6 fruit fly cellular contexts compared by ENCODE assay signal in genomic region chr3L:16801499-16802452, dm6.
TF ChIP-seq lines count a peak whose summit lies in the region.

No protein-coding gene starts in this region.

- TF ChIP-seq CTCF in whole organism, embryonic (GFP tag; optimal IDR thresholded peaks at IDR 0.05; lab: Kevin White, UChicago): no peak

TF ChIP-seq in whole organism, 6 proteins besides CTCF, POLR2A, EP300 and RAD21:
- TF ChIP-seq CG8478 (optimal IDR thresholded peaks at IDR 0.05; lab: Kevin White, UChicago): no peak
- TF ChIP-seq pan (optimal IDR thresholded peaks at IDR 0.05; lab: Kevin White, UChicago): peak; percentile 29
- TF ChIP-seq usp (GFP tag; optimal IDR thresholded peaks at IDR 0.05; lab: Kevin White, UChicago): no peak
- TF ChIP-seq EcR (GFP tag; optimal IDR thresholded peaks at IDR 0.05; lab: Kevin White, UChicago): no peak

TF ChIP-seq in whole organism, adult, 20 proteins besides CTCF, POLR2A, EP300 and RAD21:
- TF ChIP-seq CG11617 (GFP tag; optimal IDR thresholded peaks at IDR 0.05; lab: Kevin White, UChicago): no peak
- TF ChIP-seq CG1620 (GFP tag; optimal IDR thresholded peaks at IDR 0.05; lab: Kevin White, UChicago): no peak
- peak; percentile 22 for TF ChIP-seq toe (GFP tag; optimal IDR thresholded peaks at IDR 0.05; lab: Kevin White, UChicago)
- TF ChIP-seq bab1 (GFP tag; optimal IDR thresholded peaks at IDR 0.05; lab: Kevin White, UChicago): no peak
- no peak for TF ChIP-seq Clk (GFP tag; optimal IDR thresholded peaks at IDR 0.05; lab: Kevin White, UChicago)
- peak; percentile 70 for TF ChIP-seq CG12768 (GFP tag; optimal IDR thresholded peaks at IDR 0.05; lab: Kevin White, UChicago)
- peak; percentile 6 for TF ChIP-seq CG5204 (GFP tag; optimal IDR thresholded peaks at IDR 0.05; lab: Kevin White, UChicago)
- TF ChIP-seq cic (GFP tag; optimal IDR thresholded peaks at IDR 0.05; lab: Kevin White, UChicago): peak; percentile 6
- TF ChIP-seq CG14711 (tag; optimal IDR thresholded peaks at IDR 0.05; lab: Kevin White, UChicago): peak; percentile 3
- TF ChIP-seq CG33017 (tag; optimal IDR thresholded peaks at IDR 0.05; lab: Kevin White, UChicago): no peak
- peak; percentile 86 for TF ChIP-seq kay (GFP tag; lab: Kevin White, UChicago; ENCODE audit: borderline replicate concordance)
- TF ChIP-seq cnc (optimal IDR thresholded peaks at IDR 0.05; lab: Kevin White, UChicago): no peak
- TF ChIP-seq pad (GFP tag; optimal IDR thresholded peaks at IDR 0.05; lab: Kevin White, UChicago): no peak
- peak; percentile 12 for TF ChIP-seq CG7045 (GFP tag; optimal IDR thresholded peaks at IDR 0.05; lab: Kevin White, UChicago)

TF ChIP-seq in whole organism, embryonic, 481 proteins besides CTCF, POLR2A, EP300 and RAD21 (continues in another document):
- TF ChIP-seq Nf-YA (GFP tag; IDR thresholded peaks at IDR 0.05; lab: Robert Waterston, UW): no peak
- no peak for TF ChIP-seq CG11085 (GFP tag; IDR thresholded peaks at IDR 0.05; lab: Robert Waterston, UW)
- TF ChIP-seq oc (tag; optimal IDR thresholded peaks at IDR 0.05; lab: Kevin White, UChicago): no peak
- TF ChIP-seq CG5953 (GFP tag; IDR thresholded peaks at IDR 0.05; lab: Robert Waterston, UW): no peak
- no peak for TF ChIP-seq sc (optimal IDR thresholded peaks at IDR 0.05; lab: Kevin White, UChicago)
- peak; percentile 44 for TF ChIP-seq sc (GFP tag; optimal IDR thresholded peaks at IDR 0.05; lab: Kevin White, UChicago)
- no peak for TF ChIP-seq HmgD (GFP tag; optimal IDR thresholded peaks at IDR 0.05; lab: Kevin White, UChicago)
- no peak for TF ChIP-seq ac (GFP tag; optimal IDR thresholded peaks at IDR 0.05; lab: Kevin White, UChicago)
- no peak for TF ChIP-seq Mes4 (GFP tag; optimal IDR thresholded peaks at IDR 0.05; lab: Kevin White, UChicago)
- peak; percentile 29 for TF ChIP-seq CG17385 (GFP tag; optimal IDR thresholded peaks at IDR 0.05; lab: Kevin White, UChicago)
- TF ChIP-seq Sin3A (optimal IDR thresholded peaks at IDR 0.05; lab: Kevin White, UChicago): no peak
- peak; percentile 73 for TF ChIP-seq CG2712 (tag; optimal IDR thresholded peaks at IDR 0.05; lab: Kevin White, UChicago)
- 0 out of 3 replicates have a peak, but pooled peaks have one; percentile 14 for TF ChIP-seq Optix (GFP tag; IDR thresholded peaks at IDR 0.05; lab: Robert Waterston, UW)
- TF ChIP-seq CG11560 (tag; IDR thresholded peaks at IDR 0.05; lab: Robert Waterston, UW): no peak
- TF ChIP-seq BEAF-32 (GFP tag; optimal IDR thresholded peaks at IDR 0.05; lab: Kevin White, UChicago): no peak
- TF ChIP-seq CG6689 (GFP tag; IDR thresholded peaks at IDR 0.05; lab: Robert Waterston, UW): peak; percentile 71
- TF ChIP-seq ewg (GFP tag; optimal IDR thresholded peaks at IDR 0.05; lab: Kevin White, UChicago): peak; percentile 15
- no peak for TF ChIP-seq pnt (GFP tag; optimal IDR thresholded peaks at IDR 0.05; lab: Kevin White, UChicago)
- no peak for TF ChIP-seq gcm (GFP tag; optimal IDR thresholded peaks at IDR 0.05; lab: Kevin White, UChicago)
- TF ChIP-seq Hsf (GFP tag; optimal IDR thresholded peaks at IDR 0.05; lab: Kevin White, UChicago): peak; percentile 57

TF ChIP-seq in whole organism, prepupa, 60 proteins besides CTCF, POLR2A, EP300 and RAD21 (continues in another document):
- TF ChIP-seq CG3032 (tag; optimal IDR thresholded peaks at IDR 0.05; lab: Kevin White, UChicago) (no peak), Hr4 (GFP tag; optimal IDR thresholded peaks at IDR 0.05; lab: Kevin White, UChicago) (peak; percentile 53), CG16779 (tag; optimal IDR thresholded peaks at IDR 0.05; lab: Kevin White, UChicago) (no peak), ss (GFP tag; optimal IDR thresholded peaks at IDR 0.05; lab: Kevin White, UChicago) (peak; percentile 36 to 70), CG6792 (GFP tag; optimal IDR thresholded peaks at IDR 0.05; lab: Kevin White, UChicago) (no peak), CG6276 (GFP tag; optimal IDR thresholded peaks at IDR 0.05; lab: Kevin White, UChicago) (peak; percentile 36), CG6854 (GFP tag; optimal IDR thresholded peaks at IDR 0.05; lab: Kevin White, UChicago) (peak; percentile 39), achi (GFP tag; optimal IDR thresholded peaks at IDR 0.05; lab: Kevin White, UChicago) (peak; percentile 17), CG8319 (GFP tag; optimal IDR thresholded peaks at IDR 0.05; lab: Kevin White, UChicago) (no peak), CG10631 (GFP tag; optimal IDR thresholded peaks at IDR 0.05; lab: Kevin White, UChicago) (no peak), spab (GFP tag; optimal IDR thresholded peaks at IDR 0.05; lab: Kevin White, UChicago) (no peak), CG3919 (GFP tag; optimal IDR thresholded peaks at IDR 0.05; lab: Kevin White, UChicago) (no peak), dsx (GFP tag; optimal IDR thresholded peaks at IDR 0.05; lab: Kevin White, UChicago; ENCODE audit: poor library complexity, severe bottlenecking) (no peak), CG1621 (tag; optimal IDR thresholded peaks at IDR 0.05; lab: Kevin White, UChicago) (no peak), topi (GFP tag; optimal IDR thresholded peaks at IDR 0.05; lab: Kevin White, UChicago) (peak; percentile 46), CG11762 (GFP tag; optimal IDR thresholded peaks at IDR 0.05; lab: Kevin White, UChicago; ENCODE audit: insufficient read depth) (peak; percentile 25), CG11294 (GFP tag; IDR thresholded peaks at IDR 0.05; lab: Robert Waterston, UW) (no peak), pdm3 (GFP tag; optimal IDR thresholded peaks at IDR 0.05; lab: Kevin White, UChicago) (peak; percentile 37), svp (GFP tag; lab: Kevin White, UChicago) (peak; percentile 91), fd85E (GFP tag; optimal IDR thresholded peaks at IDR 0.05; lab: Kevin White, UChicago) (no peak)

TF ChIP-seq in whole organism, pupa, 21 proteins besides CTCF, POLR2A, EP300 and RAD21:
- TF ChIP-seq Ets98B (GFP tag; IDR thresholded peaks at IDR 0.05; lab: Robert Waterston, UW): no peak
- no peak for TF ChIP-seq Pif1B (GFP tag; optimal IDR thresholded peaks at IDR 0.05; lab: Kevin White, UChicago)
- no peak for TF ChIP-seq CG17806 (tag; optimal IDR thresholded peaks at IDR 0.05; lab: Kevin White, UChicago)
- peak; percentile 51; the same call in 1 of the 2 replicates for TF ChIP-seq CG32121 (GFP tag; IDR thresholded peaks at IDR 0.05; lab: Robert Waterston, UW)
- peak; percentile 27; the same call in 1 of the 3 replicates for TF ChIP-seq CG4496 (GFP tag; IDR thresholded peaks at IDR 0.05; lab: Robert Waterston, UW)
- peak; percentile 10 for TF ChIP-seq EcR (GFP tag; optimal IDR thresholded peaks at IDR 0.05; lab: Kevin White, UChicago)
- TF ChIP-seq CG8301 (tag; optimal IDR thresholded peaks at IDR 0.05; lab: Kevin White, UChicago): peak; percentile 28
- peak; percentile 52 for TF ChIP-seq CG14655 (GFP tag; optimal IDR thresholded peaks at IDR 0.05; lab: Kevin White, UChicago)
- peak; percentile 46 for TF ChIP-seq gl (tag; optimal IDR thresholded peaks at IDR 0.05; lab: Kevin White, UChicago)
- TF ChIP-seq CG12605 (GFP tag; IDR thresholded peaks at IDR 0.05; lab: Robert Waterston, UW): 0 out of 2 replicates have a peak, but pooled peaks have one; percentile 19
- peak; percentile 6 for TF ChIP-seq CG13204 (GFP tag; optimal IDR thresholded peaks at IDR 0.05; lab: Kevin White, UChicago)
- peak; percentile 13 for TF ChIP-seq CG34367 (tag; optimal IDR thresholded peaks at IDR 0.05; lab: Kevin White, UChicago)
- peak; percentile 1 for TF ChIP-seq Snoo (tag; optimal IDR thresholded peaks at IDR 0.05; lab: Kevin White, UChicago)

TF ChIP-seq in whole organism, wandering third instar larva, 38 proteins besides CTCF, POLR2A, EP300 and RAD21 (continues in another document):
- TF ChIP-seq pan (optimal IDR thresholded peaks at IDR 0.05; lab: Kevin White, UChicago) (no peak), Mio (GFP tag; optimal IDR thresholded peaks at IDR 0.05; lab: Kevin White, UChicago) (peak; percentile 44), dmrt93B (GFP tag; optimal IDR thresholded peaks at IDR 0.05; lab: Kevin White, UChicago) (no peak), foxo (GFP tag; optimal IDR thresholded peaks at IDR 0.05; lab: Kevin White, UChicago) (peak; percentile 38 to 69), fru (GFP tag; optimal IDR thresholded peaks at IDR 0.05; lab: Kevin White, UChicago) (peak; percentile 82), br (GFP tag; optimal IDR thresholded peaks at IDR 0.05; lab: Kevin White, UChicago) (peak; percentile 48), Dif (GFP tag; optimal IDR thresholded peaks at IDR 0.05; lab: Kevin White, UChicago; ENCODE audit: partially characterized antibody) (peak; percentile 27), CG9705 (GFP tag; optimal IDR thresholded peaks at IDR 0.05; lab: Kevin White, UChicago) (no peak), sv (GFP tag; optimal IDR thresholded peaks at IDR 0.05; lab: Kevin White, UChicago) (peak; percentile 35), h (GFP tag; optimal IDR thresholded peaks at IDR 0.05; lab: Kevin White, UChicago) (peak; percentile 83), N (GFP tag; optimal IDR thresholded peaks at IDR 0.05; lab: Kevin White, UChicago) (no peak), sage (GFP tag; optimal IDR thresholded peaks at IDR 0.05; lab: Kevin White, UChicago) (peak; percentile 41), Jra (GFP tag; optimal IDR thresholded peaks at IDR 0.05; lab: Kevin White, UChicago) (no peak), Vsx2 (GFP tag; optimal IDR thresholded peaks at IDR 0.05; lab: Kevin White, UChicago; ENCODE audit: partially characterized antibody) (peak; percentile 45), jim (GFP tag; optimal IDR thresholded peaks at IDR 0.05; lab: Kevin White, UChicago) (peak; percentile 50), Myc (optimal IDR thresholded peaks at IDR 0.05; lab: Kevin White, UChicago) (no peak), rgr (GFP tag; optimal IDR thresholded peaks at IDR 0.05; lab: Kevin White, UChicago) (peak; percentile 85), Sp1 (GFP tag; optimal IDR thresholded peaks at IDR 0.05; lab: Kevin White, UChicago) (peak; percentile 67), CG32264 (GFP tag; optimal IDR thresholded peaks at IDR 0.05; lab: Kevin White, UChicago) (no peak), Hr78 (GFP tag; optimal IDR thresholded peaks at IDR 0.05; lab: Kevin White, UChicago) (no peak), woc (GFP tag; optimal IDR thresholded peaks at IDR 0.05; lab: Kevin White, UChicago) (peak; percentile 63), usp (GFP tag; optimal IDR thresholded peaks at IDR 0.05; lab: Kevin White, UChicago) (no peak), dl (GFP tag; optimal IDR thresholded peaks at IDR 0.05; lab: Kevin White, UChicago; ENCODE audit: insufficient read depth in 1 of 2, partially characterized antibody in 2 of 2) (peak; percentile 38 to 54), dsf (GFP tag; optimal IDR thresholded peaks at IDR 0.05; lab: Kevin White, UChicago; ENCODE audit: borderline replicate concordance) (peak; percentile 3), HLH106 (tag; optimal IDR thresholded peaks at IDR 0.05; lab: Kevin White, UChicago) (no peak), GATAd (GFP tag; optimal IDR thresholded peaks at IDR 0.05; lab: Kevin White, UChicago) (no peak), ey (GFP tag; optimal IDR thresholded peaks at IDR 0.05; lab: Kevin White, UChicago) (peak; percentile 83), psq (GFP tag; optimal IDR thresholded peaks at IDR 0.05; lab: Kevin White, UChicago) (peak; percentile 81), Abd-B (GFP tag; optimal IDR thresholded peaks at IDR 0.05; lab: Kevin White, UChicago) (no peak)
